Worm (Caenorhabditis elegans) whole organism, young adult: ENCODE measurements around the gene nspb-1.

Experiments used
- B0019.2 ChIP-seq: fragments of 200-800 bp; sonication (Bioruptor generic); conservative IDR thresholded peaks from 2 replicates; pipeline ENCODE4 v1.3.6; 2022; ENCODE audit warnings: missing genetic modification reagents, missing genetic modification characterization, missing compliant biosample characterization
- B0336.3 ChIP-seq: fragments of 200-800 bp; sonication (Bioruptor generic); IDR thresholded peaks from 2 replicates; pipeline ENCODE4 v1.3.6; 2022; ENCODE audit warnings: missing genetic modification characterization, missing compliant biosample characterization
- F23B12.7 ChIP-seq: sonication (generic microtip); optimal IDR thresholded peaks from 2 replicates; lab custom pipeline; 2017; ENCODE audit warnings: missing genetic modification characterization, mild to moderate bottlenecking, missing compliant biosample characterization, antibody characterized with exemption, moderate library complexity; ENCODE audit not compliant: insufficient read depth
- F52B5.7 ChIP-seq: sonication (generic microtip); optimal IDR thresholded peaks from 2 replicates; lab custom pipeline; 2016; ENCODE audit warnings: mild to moderate bottlenecking, missing genetic modification characterization, missing compliant biosample characterization
- F55B11.4 ChIP-seq: sonication (generic microtip); optimal IDR thresholded peaks from 2 replicates; lab custom pipeline; 2016; ENCODE audit warnings: missing compliant biosample characterization, missing genetic modification characterization, borderline replicate concordance; ENCODE audit not compliant: insufficient read depth
- T26A5.8 ChIP-seq: sonication (generic microtip); optimal IDR thresholded peaks from 2 replicates; lab custom pipeline; 2016; ENCODE audit warnings: missing genetic modification characterization, missing compliant biosample characterization
- Y53F4B.3 ChIP-seq: fragments of 200-800 bp; sonication (Bioruptor generic); IDR thresholded peaks from 2 replicates; pipeline ENCODE4 v1.3.6; 2022; ENCODE audit warnings: missing genetic modification reagents, missing genetic modification characterization, missing compliant biosample characterization
- Y53G8AR.9 ChIP-seq: fragments of 200-800 bp; sonication (Bioruptor generic); conservative IDR thresholded peaks from 2 replicates; pipeline ENCODE4 v1.3.6; 2022; ENCODE audit warnings: missing genetic modification reagents, missing genetic modification characterization, missing compliant biosample characterization
- Y56A3A.18 ChIP-seq: fragments of 200-800 bp; sonication (Bioruptor generic); IDR thresholded peaks from 2 replicates; pipeline ENCODE4 v1.3.6; 2022; ENCODE audit warnings: missing genetic modification reagents, missing genetic modification characterization, missing compliant biosample characterization
- Y67H2A.10 ChIP-seq: fragments of 200-800 bp; sonication (Bioruptor generic); conservative IDR thresholded peaks from 2 replicates; pipeline ENCODE4 v1.3.6; 2022; ENCODE audit warnings: missing genetic modification reagents, missing genetic modification characterization, missing compliant biosample characterization
- Y79H2A.3 ChIP-seq: fragments of 200-800 bp; sonication (Bioruptor generic); conservative IDR thresholded peaks from 2 replicates; pipeline ENCODE4 v1.3.6; 2022; ENCODE audit warnings: missing genetic modification reagents, missing genetic modification characterization, missing compliant biosample characterization
- Y95B8A.8 ChIP-seq: fragments of 200-800 bp; sonication (Bioruptor generic); IDR thresholded peaks from 2 replicates; pipeline ENCODE4 v1.3.6; 2022; ENCODE audit warnings: missing genetic modification reagents, missing genetic modification characterization, missing compliant biosample characterization
- ama-1 ChIP-seq, 3 experiments: fragments of 150-350 bp in 1 of 3; sonication (generic microtip) in 2 of 3; optimal IDR thresholded peaks; 2 replicates each; lab custom pipeline; 2014 to 2018; ENCODE audit warnings: missing biosample characterization in 2 of 3, missing genetic modification characterization in 2 of 3, missing genetic modification reagents in 2 of 3
- aptf-2 ChIP-seq: fragments of 200-800 bp; sonication (Bioruptor generic); conservative IDR thresholded peaks from 2 replicates; pipeline ENCODE4 v1.3.6; 2022; ENCODE audit warnings: missing genetic modification reagents, missing genetic modification characterization, missing compliant biosample characterization
- atf-7 ChIP-seq: sonication (generic microtip); optimal IDR thresholded peaks from 2 replicates; lab custom pipeline; 2017; ENCODE audit warnings: mild to moderate bottlenecking, missing genetic modification characterization, missing compliant biosample characterization
- attf-5 ChIP-seq: fragments of 200-800 bp; sonication (Bioruptor generic); optimal IDR thresholded peaks from 2 replicates; lab custom pipeline; 2018; ENCODE audit warnings: mild to moderate bottlenecking, missing genetic modification characterization, missing compliant biosample characterization
- bed-1 ChIP-seq: fragments of 200-800 bp; sonication (Bioruptor generic); IDR thresholded peaks from 2 replicates; pipeline ENCODE4 v1.3.6; 2022; ENCODE audit warnings: missing genetic modification reagents, missing genetic modification characterization, missing compliant biosample characterization
- cebp-1 ChIP-seq, 2 experiments: fragments of 200-800 bp in 1 of 2; sonication (Bioruptor generic) in 1 of 2; sonication (generic microtip) in 1 of 2; IDR thresholded peaks in 1 of 2; optimal IDR thresholded peaks in 1 of 2; 2 replicates each; pipeline versions ENCODE4 v1.3.6 to Lab custom; 2017 to 2022; ENCODE audit warnings: missing compliant biosample characterization in 2 of 2, missing genetic modification characterization in 2 of 2, mild to moderate bottlenecking in 1 of 2, missing genetic modification reagents in 1 of 2, moderate library complexity in 1 of 2
- ceh-100 ChIP-seq: fragments of 200-800 bp; sonication (Bioruptor generic); IDR thresholded peaks from 2 replicates; pipeline ENCODE4 v1.3.6; 2022; ENCODE audit warnings: missing genetic modification reagents, missing genetic modification characterization, missing compliant biosample characterization
- ceh-58 ChIP-seq: fragments of 200-800 bp; sonication (Bioruptor generic); IDR thresholded peaks from 2 replicates; pipeline ENCODE4 v1.3.6; 2022; ENCODE audit warnings: missing genetic modification characterization, missing compliant biosample characterization
- die-1 ChIP-seq: sonication (generic microtip); optimal IDR thresholded peaks from 2 replicates; lab custom pipeline; 2016; ENCODE audit warnings: missing genotype, mild to moderate bottlenecking, missing genetic modification characterization, missing compliant biosample characterization
- dox-1 ChIP-seq: fragments of 200-800 bp; sonication (Bioruptor generic); IDR thresholded peaks from 2 replicates; pipeline ENCODE4 v1.3.6; 2022; ENCODE audit warnings: missing genetic modification reagents, missing genetic modification characterization, missing compliant biosample characterization
- egl-44 ChIP-seq: fragments of 200-800 bp; sonication (Bioruptor generic); IDR thresholded peaks from 2 replicates; pipeline ENCODE4 v1.3.6; 2022; ENCODE audit warnings: missing genetic modification reagents, missing genetic modification characterization, missing compliant biosample characterization
- egrh-3 ChIP-seq: fragments of 200-800 bp; sonication (Bioruptor generic); IDR thresholded peaks from 2 replicates; pipeline ENCODE4 v1.3.6; 2022; ENCODE audit warnings: missing genetic modification reagents, missing genetic modification characterization, missing compliant biosample characterization
- ekl-4 ChIP-seq: fragments of 200-800 bp; sonication (Bioruptor generic); IDR thresholded peaks from 2 replicates; pipeline ENCODE4 v1.3.6; 2022; ENCODE audit warnings: missing genetic modification reagents, missing genetic modification characterization, missing compliant biosample characterization
- fkh-3 ChIP-seq: sonication (generic microtip); optimal IDR thresholded peaks from 2 replicates; lab custom pipeline; 2016; ENCODE audit warnings: mild to moderate bottlenecking, missing genetic modification characterization, missing compliant biosample characterization
- him-1 ChIP-seq: sonication (generic microtip); optimal IDR thresholded peaks from 2 replicates; lab custom pipeline; 2016; ENCODE audit warnings: missing genotype, missing genetic modification reagents, missing genetic modification characterization, missing compliant biosample characterization
- hlh-12 ChIP-seq: sonication (generic microtip); optimal IDR thresholded peaks from 2 replicates; lab custom pipeline; 2016; ENCODE audit warnings: missing genetic modification characterization, missing compliant biosample characterization
- hlh-26 ChIP-seq: fragments of 200-800 bp; sonication (Bioruptor generic); conservative IDR thresholded peaks from 2 replicates; pipeline ENCODE4 v1.3.6; 2022; ENCODE audit warnings: missing genetic modification reagents, missing genetic modification characterization, missing compliant biosample characterization
- hsf-1 ChIP-seq: fragments of 200-800 bp; sonication (Bioruptor generic); IDR thresholded peaks from 2 replicates; pipeline ENCODE4 v1.3.6; 2022; ENCODE audit warnings: missing genetic modification reagents, missing genetic modification characterization, missing compliant biosample characterization
- lag-1 ChIP-seq: fragments of 200-800 bp; sonication (Bioruptor generic); IDR thresholded peaks from 2 replicates; pipeline ENCODE4 v1.3.6; 2022; ENCODE audit warnings: missing genetic modification reagents, missing genetic modification characterization, missing compliant biosample characterization
- let-607 ChIP-seq, 2 experiments: fragments of 200-800 bp in 1 of 2; sonication (Bioruptor generic) in 1 of 2; sonication (generic microtip) in 1 of 2; optimal IDR thresholded peaks; 2 replicates each; lab custom pipeline; 2016 to 2018; ENCODE audit warnings: mild to moderate bottlenecking in 2 of 2, missing compliant biosample characterization in 2 of 2, missing genetic modification characterization in 2 of 2, moderate library complexity in 2 of 2, missing genotype in 1 of 2
- lin-40 ChIP-seq: sonication (generic microtip); optimal IDR thresholded peaks from 2 replicates; lab custom pipeline; 2016; ENCODE audit warnings: missing genetic modification characterization, mild to moderate bottlenecking, missing compliant biosample characterization, missing genotype, missing genetic modification reagents
- lsl-1 ChIP-seq: fragments of 200-800 bp; sonication (Bioruptor generic); optimal IDR thresholded peaks from 2 replicates; lab custom pipeline; 2018; ENCODE audit warnings: mild to moderate bottlenecking, missing genetic modification characterization, moderate library complexity, missing compliant biosample characterization
- madf-6 ChIP-seq: fragments of 200-800 bp; sonication (Bioruptor generic); IDR thresholded peaks from 2 replicates; pipeline ENCODE4 v1.3.6; 2022; ENCODE audit warnings: missing genetic modification reagents, missing genetic modification characterization, missing compliant biosample characterization
- mcd-1 ChIP-seq: fragments of 200-800 bp; sonication (Bioruptor generic); IDR thresholded peaks from 2 replicates; pipeline ENCODE4 v1.3.6; 2022; ENCODE audit warnings: missing genetic modification reagents, missing genetic modification characterization, missing compliant biosample characterization
- nfya-1 ChIP-seq: sonication (generic microtip); optimal IDR thresholded peaks from 2 replicates; lab custom pipeline; 2017; ENCODE audit warnings: antibody characterized with exemption, missing compliant biosample characterization, missing genetic modification characterization, borderline replicate concordance; ENCODE audit not compliant: insufficient read depth
- nfyb-1 ChIP-seq: fragments of 200-800 bp; sonication (Bioruptor generic); IDR thresholded peaks from 2 replicates; pipeline ENCODE4 v1.3.6; 2022; ENCODE audit warnings: missing genetic modification reagents, missing genetic modification characterization, missing compliant biosample characterization
- nhr-120 ChIP-seq: fragments of 200-800 bp; sonication (Bioruptor generic); IDR thresholded peaks from 2 replicates; pipeline ENCODE4 v1.3.6; 2022; ENCODE audit warnings: missing genetic modification characterization, missing compliant biosample characterization
- nhr-80 ChIP-seq: sonication (generic microtip); optimal IDR thresholded peaks from 2 replicates; lab custom pipeline; 2016; ENCODE audit warnings: missing genetic modification characterization, missing compliant biosample characterization
- nhr-90 ChIP-seq: sonication (generic microtip); optimal IDR thresholded peaks from 2 replicates; lab custom pipeline; 2016; ENCODE audit warnings: missing genotype, mild to moderate bottlenecking, missing genetic modification characterization, missing compliant biosample characterization
- pbrm-1 ChIP-seq: fragments of 200-800 bp; sonication (Bioruptor generic); IDR thresholded peaks from 2 replicates; pipeline ENCODE4 v1.3.6; 2022; ENCODE audit warnings: missing genetic modification reagents, missing genetic modification characterization, missing compliant biosample characterization
- sea-2 ChIP-seq: fragments of 200-800 bp; sonication (Bioruptor generic); IDR thresholded peaks from 2 replicates; pipeline ENCODE4 v1.3.6; 2022; ENCODE audit warnings: missing genetic modification characterization, missing compliant biosample characterization
- tbx-9 ChIP-seq: sonication (generic microtip); optimal IDR thresholded peaks from 2 replicates; lab custom pipeline; 2016; ENCODE audit warnings: borderline replicate concordance, missing genetic modification characterization, inconsistent platforms, missing compliant biosample characterization
- xnd-1 ChIP-seq: sonication (generic microtip); optimal IDR thresholded peaks from 2 replicates; lab custom pipeline; 2016; ENCODE audit warnings: missing genotype, missing genetic modification reagents, missing genetic modification characterization, missing compliant biosample characterization
- ztf-25 ChIP-seq: fragments of 200-800 bp; sonication (Bioruptor generic); IDR thresholded peaks from 2 replicates; pipeline ENCODE4 v1.3.6; 2022; ENCODE audit warnings: missing genetic modification reagents, missing genetic modification characterization, missing compliant biosample characterization
- ztf-28 ChIP-seq: fragments of 200-800 bp; sonication (Bioruptor generic); IDR thresholded peaks from 2 replicates; pipeline ENCODE4 v1.3.6; 2022; ENCODE audit warnings: missing genetic modification reagents, missing genetic modification characterization, missing compliant biosample characterization
- ztf-3 ChIP-seq: fragments of 200-800 bp; sonication (Bioruptor generic); optimal IDR thresholded peaks from 2 replicates; lab custom pipeline; 2018; ENCODE audit warnings: mild to moderate bottlenecking, missing genetic modification characterization, missing compliant biosample characterization

The nspb-1 gene

DNA sequence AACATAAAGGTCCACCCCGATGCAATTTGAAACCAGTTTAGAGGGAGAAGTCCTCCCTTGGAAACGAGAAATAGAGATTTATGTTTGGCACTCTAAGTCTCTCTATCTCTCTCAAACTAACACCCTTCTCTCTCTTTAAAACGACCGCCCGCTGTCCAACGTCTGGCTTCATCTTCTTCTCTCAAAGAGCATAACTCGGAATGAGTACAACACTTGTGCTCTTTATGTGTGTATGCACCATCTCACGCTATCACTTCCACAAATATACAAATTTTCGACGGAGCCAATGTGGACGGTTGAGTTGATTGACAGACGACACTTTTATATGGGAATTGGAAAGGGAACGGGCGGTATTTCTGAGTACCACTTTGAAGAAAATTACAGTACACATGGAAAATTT is 16.6 kb downstream of the nspb-1 start:
- TF ChIP-seq tbx-9 (tag; lab: Kevin White, UChicago) (no peak), madf-6 (GFP tag; lab: Robert Waterston, UW) (no peak), dox-1 (GFP tag; lab: Robert Waterston, UW) (no peak), F52B5.7 (tag; lab: Kevin White, UChicago) (no peak), pbrm-1 (GFP tag; lab: Robert Waterston, UW) (no peak), lag-1 (no peak), hlh-26 (no peak), B0019.2 (GFP tag; lab: Robert Waterston, UW) (no peak), bed-1 (GFP tag; lab: Robert Waterston, UW) (no peak), nfyb-1 (GFP tag; lab: Robert Waterston, UW) (peak; percentile 51; the same call in 1 of the 2 replicates), nhr-80 (peak; percentile 94), fkh-3 (tag; lab: Kevin White, UChicago) (no peak), Y79H2A.3 (GFP tag; lab: Robert Waterston, UW) (no peak), Y95B8A.8 (GFP tag; lab: Robert Waterston, UW) (no peak), die-1 (tag; lab: Kevin White, UChicago) (no peak), ekl-4 (GFP tag; lab: Robert Waterston, UW) (no peak), cebp-1 (GFP tag; IDR thresholded peaks at IDR 0.05; lab: Robert Waterston, UW) (no peak), cebp-1 (tag; optimal IDR thresholded peaks at IDR 0.05; lab: Kevin White, UChicago) (peak; percentile 47), aptf-2 (GFP tag; lab: Robert Waterston, UW) (no peak), hsf-1 (GFP tag; lab: Robert Waterston, UW) (no peak), mcd-1 (no peak), F23B12.7 (no peak), lsl-1 (GFP tag; lab: Kevin White, UChicago) (no peak), ceh-58 (GFP tag; lab: Robert Waterston, UW) (no peak), B0336.3 (GFP tag; lab: Robert Waterston, UW) (no peak), ama-1 (optimal IDR thresholded peaks at IDR 0.05; lab: Kevin White, UChicago) (no peak), ama-1 (GFP tag; optimal IDR thresholded peaks at IDR 0.05; lab: Kevin White, UChicago) (no peak), T26A5.8 (tag; lab: Kevin White, UChicago) (no peak), egrh-3 (GFP tag; lab: Robert Waterston, UW) (no peak), F55B11.4 (tag; lab: Kevin White, UChicago) (no peak), atf-7 (tag; lab: Kevin White, UChicago) (no peak), nhr-120 (no peak), ztf-3 (GFP tag; lab: Kevin White, UChicago) (no peak), ceh-100 (GFP tag; lab: Robert Waterston, UW) (no peak), sea-2 (no peak), xnd-1 (tag; lab: Kevin White, UChicago) (no peak), nhr-90 (tag; lab: Kevin White, UChicago) (no peak), Y56A3A.18 (GFP tag; lab: Robert Waterston, UW) (0 out of 2 replicates have a peak, but pooled peaks have one; percentile 10), him-1 (tag; lab: Kevin White, UChicago) (no peak), egl-44 (no peak), attf-5 (GFP tag; lab: Kevin White, UChicago) (peak; percentile 30), Y53F4B.3 (no peak), hlh-12 (tag; lab: Kevin White, UChicago) (no peak), lin-40 (tag; lab: Kevin White, UChicago) (no peak), Y53G8AR.9 (GFP tag; lab: Robert Waterston, UW) (no peak), ztf-25 (GFP tag; lab: Robert Waterston, UW) (no peak), let-607 (tag; optimal IDR thresholded peaks at IDR 0.05; lab: Kevin White, UChicago) (peak; percentile 27 to 79), nfya-1 (no peak), Y67H2A.10 (GFP tag; lab: Robert Waterston, UW) (no peak), ztf-28 (no peak)
